Worm (Caenorhabditis elegans) whole organism, L2 larva: ENCODE data around the gene nlp-3.

Source experiments
- C34F6.9 ChIP-seq: fragments of 150-350 bp; optimal IDR thresholded peaks from 2 replicates; lab custom pipeline; 2014; ENCODE audit warnings: missing biosample characterization, missing genetic modification characterization
- F13H6.1 ChIP-seq: sonication (generic microtip); optimal IDR thresholded peaks from 2 replicates; lab custom pipeline; 2016; ENCODE audit warnings: missing genetic modification characterization, missing compliant biosample characterization
- R02D3.7 ChIP-seq: fragments of 150-350 bp; optimal IDR thresholded peaks from 2 replicates; lab custom pipeline; 2014; ENCODE audit warnings: missing biosample characterization, missing genetic modification characterization
- Y55F3AM.14 ChIP-seq: fragments of 200-800 bp; sonication (Bioruptor generic); optimal IDR thresholded peaks from 2 replicates; lab custom pipeline; 2018; ENCODE audit warnings: mild to moderate bottlenecking, missing genetic modification characterization, missing compliant biosample characterization
- ZK546.5 ChIP-seq: sonication (generic microtip); optimal IDR thresholded peaks from 2 replicates; lab custom pipeline; 2017; ENCODE audit warnings: missing biosample characterization, missing genetic modification characterization
- alr-1 ChIP-seq: fragments of 150-350 bp; optimal IDR thresholded peaks from 2 replicates; lab custom pipeline; 2014; ENCODE audit warnings: missing biosample characterization, missing genetic modification characterization
- aly-2 ChIP-seq: fragments of 150-350 bp; optimal IDR thresholded peaks from 2 replicates; lab custom pipeline; 2014; ENCODE audit warnings: missing biosample characterization, missing genetic modification characterization
- ama-1 ChIP-seq: fragments of 150-350 bp; optimal IDR thresholded peaks from 2 replicates; lab custom pipeline; 2018; ENCODE audit warnings: inconsistent platforms
- blmp-1 ChIP-seq: sonication (generic microtip); optimal IDR thresholded peaks from 2 replicates; lab custom pipeline; 2017; ENCODE audit warnings: missing genetic modification characterization, mild to moderate bottlenecking, missing compliant biosample characterization, antibody characterized with exemption, moderate library complexity; ENCODE audit not compliant: insufficient read depth
- ceh-16 ChIP-seq: fragments of 150-350 bp; optimal IDR thresholded peaks from 2 replicates; lab custom pipeline; 2014; ENCODE audit warnings: missing biosample characterization, missing genetic modification characterization
- ceh-82 ChIP-seq: fragments of 150-350 bp; optimal IDR thresholded peaks from 2 replicates; lab custom pipeline; 2014; ENCODE audit warnings: missing biosample characterization, missing genetic modification characterization
- crh-2 ChIP-seq: sonication (generic microtip); optimal IDR thresholded peaks from 2 replicates; lab custom pipeline; 2017; ENCODE audit warnings: missing biosample characterization, missing genetic modification characterization
- dmd-4 ChIP-seq: sonication (generic microtip); optimal IDR thresholded peaks from 2 replicates; lab custom pipeline; 2017; ENCODE audit warnings: missing biosample characterization, missing genetic modification characterization
- egl-27 ChIP-seq: sonication (generic microtip); optimal IDR thresholded peaks from 3 replicates; lab custom pipeline; 2017; ENCODE audit warnings: missing biosample characterization, missing genetic modification reagents, missing genetic modification characterization
- elt-1 ChIP-seq: fragments of 150-350 bp; optimal IDR thresholded peaks from 2 replicates; lab custom pipeline; 2014; ENCODE audit warnings: missing biosample characterization, missing genetic modification characterization
- elt-3 ChIP-seq: sonication (generic microtip); optimal IDR thresholded peaks from 2 replicates; lab custom pipeline; 2017; ENCODE audit warnings: missing biosample characterization, missing genetic modification characterization
- fos-1 ChIP-seq: fragments of 150-350 bp; optimal IDR thresholded peaks from 2 replicates; lab custom pipeline; 2014; ENCODE audit warnings: missing biosample characterization, missing genetic modification characterization
- gmeb-1 ChIP-seq: fragments of 150-350 bp; optimal IDR thresholded peaks from 2 replicates; lab custom pipeline; 2014; ENCODE audit warnings: missing biosample characterization, missing genetic modification characterization
- lin-11 ChIP-seq: fragments of 150-350 bp; sonication (generic microtip); optimal IDR thresholded peaks from 2 replicates; lab custom pipeline; 2014; ENCODE audit warnings: missing biosample characterization, missing genetic modification characterization, inconsistent platforms, mixed read lengths
- lin-13 ChIP-seq: fragments of 150-350 bp; optimal IDR thresholded peaks from 2 replicates; lab custom pipeline; 2014; ENCODE audit warnings: missing biosample characterization, missing genetic modification reagents, missing genetic modification characterization
- lin-39 ChIP-seq: fragments of 150-350 bp; optimal IDR thresholded peaks from 2 replicates; lab custom pipeline; 2014; ENCODE audit warnings: missing biosample characterization, missing genetic modification reagents, missing genetic modification characterization
- lsy-2 ChIP-seq, 2 experiments: fragments of 150-350 bp in 1 of 2; sonication (generic microtip) in 1 of 2; optimal IDR thresholded peaks; 2 replicates each; lab custom pipeline; 2014 to 2017; ENCODE audit warnings: missing biosample characterization in 2 of 2, missing genetic modification characterization in 2 of 2
- mab-5 ChIP-seq: fragments of 150-350 bp; optimal IDR thresholded peaks from 2 replicates; lab custom pipeline; 2014; ENCODE audit warnings: missing biosample characterization, missing genetic modification characterization
- mbf-1 ChIP-seq: sonication (generic microtip); optimal IDR thresholded peaks from 2 replicates; lab custom pipeline; 2017; ENCODE audit warnings: missing biosample characterization, missing genetic modification characterization
- mdl-1 ChIP-seq, 2 experiments: fragments of 150-350 bp in 1 of 2; sonication (generic microtip) in 1 of 2; optimal IDR thresholded peaks; 2 replicates each; lab custom pipeline; 2017; ENCODE audit warnings: missing biosample characterization in 2 of 2, missing genetic modification characterization in 2 of 2
- nhr-10 ChIP-seq: sonication (generic microtip); optimal IDR thresholded peaks from 2 replicates; lab custom pipeline; 2017; ENCODE audit warnings: missing biosample characterization, missing genetic modification characterization
- nhr-11 ChIP-seq: fragments of 150-350 bp; optimal IDR thresholded peaks from 2 replicates; lab custom pipeline; 2014; ENCODE audit warnings: missing biosample characterization, missing genetic modification characterization
- nhr-12 ChIP-seq: fragments of 150-350 bp; optimal IDR thresholded peaks from 2 replicates; lab custom pipeline; 2014; ENCODE audit warnings: missing biosample characterization, missing genetic modification characterization
- nhr-129 ChIP-seq: fragments of 150-350 bp; optimal IDR thresholded peaks from 2 replicates; lab custom pipeline; 2014; ENCODE audit warnings: missing biosample characterization, missing genetic modification characterization
- nhr-21 ChIP-seq: fragments of 150-350 bp; optimal IDR thresholded peaks from 2 replicates; lab custom pipeline; 2014; ENCODE audit warnings: missing biosample characterization, missing genetic modification characterization
- nhr-23 ChIP-seq: fragments of 150-350 bp; optimal IDR thresholded peaks from 2 replicates; lab custom pipeline; 2014; ENCODE audit warnings: missing biosample characterization, missing genetic modification reagents, missing genetic modification characterization
- nhr-237 ChIP-seq: fragments of 150-350 bp; optimal IDR thresholded peaks from 2 replicates; lab custom pipeline; 2014; ENCODE audit warnings: missing biosample characterization, missing genetic modification characterization
- nhr-25 ChIP-seq: fragments of 150-350 bp; sonication (generic microtip); optimal IDR thresholded peaks from 3 replicates; lab custom pipeline; 2014; ENCODE audit warnings: missing biosample characterization, missing genetic modification characterization
- nhr-6 ChIP-seq: fragments of 150-350 bp; optimal IDR thresholded peaks from 2 replicates; lab custom pipeline; 2014; ENCODE audit warnings: missing biosample characterization, missing genetic modification characterization
- nhr-77 ChIP-seq: fragments of 150-350 bp; optimal IDR thresholded peaks from 2 replicates; lab custom pipeline; 2014; ENCODE audit warnings: missing biosample characterization, missing genetic modification characterization
- peb-1 ChIP-seq: fragments of 150-350 bp; optimal IDR thresholded peaks from 2 replicates; lab custom pipeline; 2014; ENCODE audit warnings: missing biosample characterization, missing genetic modification characterization
- sem-4 ChIP-seq: fragments of 150-350 bp; optimal IDR thresholded peaks from 2 replicates; lab custom pipeline; 2014; ENCODE audit warnings: missing biosample characterization, missing genetic modification reagents, missing genetic modification characterization
- skn-1 ChIP-seq: sonication (generic microtip); optimal IDR thresholded peaks from 2 replicates; lab custom pipeline; 2017; ENCODE audit warnings: missing biosample characterization, missing genetic modification characterization
- sma-3 ChIP-seq: sonication (generic microtip); optimal IDR thresholded peaks from 2 replicates; lab custom pipeline; 2016; ENCODE audit warnings: missing genetic modification reagents, missing genetic modification characterization, missing compliant biosample characterization
- sma-9 ChIP-seq, 2 experiments: fragments of 150-350 bp in 1 of 2; sonication (generic microtip) in 1 of 2; optimal IDR thresholded peaks; 2 replicates each; lab custom pipeline; 2014 to 2016; ENCODE audit warnings: missing genetic modification characterization in 2 of 2, mild to moderate bottlenecking in 1 of 2, missing biosample characterization in 1 of 2, missing compliant biosample characterization in 1 of 2, missing genetic modification reagents in 1 of 2, moderate library complexity in 1 of 2
- snpc-4 ChIP-seq: fragments of 150-350 bp; optimal IDR thresholded peaks from 2 replicates; lab custom pipeline; 2014; ENCODE audit warnings: missing biosample characterization, missing genetic modification characterization
- unc-39 ChIP-seq: fragments of 150-350 bp; optimal IDR thresholded peaks from 2 replicates; lab custom pipeline; 2014; ENCODE audit warnings: missing biosample characterization, missing genetic modification characterization
- unc-55 ChIP-seq: fragments of 150-350 bp; sonication (generic microtip); optimal IDR thresholded peaks from 3 replicates; lab custom pipeline; 2014; ENCODE audit warnings: missing biosample characterization, missing genetic modification reagents, missing genetic modification characterization
- unc-62 ChIP-seq: fragments of 150-350 bp; optimal IDR thresholded peaks from 2 replicates; lab custom pipeline; 2014; ENCODE audit warnings: missing biosample characterization, missing genetic modification reagents, missing genetic modification characterization
- zag-1 ChIP-seq: fragments of 150-350 bp; optimal IDR thresholded peaks from 2 replicates; lab custom pipeline; 2014; ENCODE audit warnings: missing biosample characterization, missing genetic modification characterization
- ztf-1 ChIP-seq: fragments of 200-800 bp; sonication (Bioruptor generic); conservative IDR thresholded peaks from 2 replicates; pipeline ENCODE4 v1.3.6; 2022; ENCODE audit warnings: missing genetic modification characterization, missing compliant biosample characterization
- ztf-11 ChIP-seq: sonication (generic microtip); optimal IDR thresholded peaks from 2 replicates; lab custom pipeline; 2017; ENCODE audit warnings: missing biosample characterization, missing genetic modification characterization
- ztf-4 ChIP-seq: fragments of 150-350 bp; optimal IDR thresholded peaks from 2 replicates; lab custom pipeline; 2014; ENCODE audit warnings: missing biosample characterization, missing genetic modification characterization

The nlp-3 gene

ce11 chrX:13165686-13166085, 12.6 kb downstream of the nlp-3 start:
- TF ChIP-seq dmd-4 (tag; lab: Kevin White, UChicago) (no peak), ztf-4 (tag; lab: Kevin White, UChicago) (no peak), nhr-10 (tag; lab: Kevin White, UChicago) (no peak), alr-1 (tag; lab: Kevin White, UChicago) (no peak), ceh-16 (tag; lab: Kevin White, UChicago) (no peak), ZK546.5 (tag; lab: Kevin White, UChicago) (no peak), elt-3 (tag; lab: Kevin White, UChicago) (no peak), gmeb-1 (tag; lab: Kevin White, UChicago) (peak; percentile 63), ama-1 (lab: Kevin White, UChicago) (no peak), Y55F3AM.14 (GFP tag; lab: Kevin White, UChicago) (no peak), peb-1 (tag; lab: Kevin White, UChicago) (no peak), snpc-4 (tag; lab: Kevin White, UChicago) (no peak), nhr-21 (tag; lab: Kevin White, UChicago) (peak; percentile 56), elt-1 (no peak), aly-2 (tag; lab: Kevin White, UChicago) (no peak), nhr-11 (no peak), mbf-1 (tag; lab: Kevin White, UChicago) (no peak), lin-13 (no peak), egl-27 (tag; lab: Kevin White, UChicago) (peak; percentile 75), mab-5 (tag; lab: Kevin White, UChicago) (no peak), ztf-11 (no peak), ceh-82 (no peak), nhr-237 (tag; lab: Kevin White, UChicago) (no peak), mdl-1 (tag; optimal IDR thresholded peaks at IDR 0.05; lab: Kevin White, UChicago) (peak in 1 of 2 experiments; percentile 28), sma-3 (peak; percentile 55), nhr-6 (tag; lab: Kevin White, UChicago) (no peak), F13H6.1 (tag; lab: Kevin White, UChicago) (peak; percentile 64), sem-4 (tag; lab: Kevin White, UChicago) (no peak), blmp-1 (peak; percentile 47), sma-9 (GFP tag; optimal IDR thresholded peaks at IDR 0.05; lab: Kevin White, UChicago) (peak; percentile 84), sma-9 (tag; optimal IDR thresholded peaks at IDR 0.05; lab: Kevin White, UChicago) (no peak), nhr-12 (tag; lab: Kevin White, UChicago) (no peak), unc-39 (tag; lab: Kevin White, UChicago) (no peak), skn-1 (no peak), C34F6.9 (no peak), lin-11 (tag; lab: Kevin White, UChicago) (no peak), nhr-77 (tag; lab: Kevin White, UChicago) (peak; percentile 14), unc-55 (GFP tag; lab: Kevin White, UChicago) (no peak), ztf-1 (GFP tag; lab: Robert Waterston, UW) (no peak), lin-39 (no peak), zag-1 (no peak), nhr-129 (tag; lab: Kevin White, UChicago) (no peak), nhr-25 (tag; lab: Kevin White, UChicago) (no peak), fos-1 (tag; lab: Kevin White, UChicago) (peak; percentile 96), nhr-23 (tag; lab: Kevin White, UChicago) (no peak), crh-2 (tag; lab: Kevin White, UChicago) (peak; percentile 67), unc-62 (GFP tag; lab: Kevin White, UChicago) (no peak), lsy-2 (tag; optimal IDR thresholded peaks at IDR 0.05; lab: Kevin White, UChicago) (peak in 1 of 2 experiments; percentile 32), R02D3.7 (tag; lab: Kevin White, UChicago) (no peak)
